Worm (Caenorhabditis elegans) whole organism, young adult: Measurements from ENCODE around the gene K08F4.5.

Source experiments
- efl-1 ChIP-seq: fragments of 150-350 bp; optimal IDR thresholded peaks from 2 replicates; lab custom pipeline; 2014; ENCODE audit warnings: missing biosample characterization, missing genetic modification reagents, missing genetic modification characterization
- hsf-1 ChIP-seq: fragments of 200-800 bp; sonication (Bioruptor generic); IDR thresholded peaks from 2 replicates; pipeline ENCODE4 v1.3.6; 2022; ENCODE audit warnings: missing genetic modification reagents, missing genetic modification characterization, missing compliant biosample characterization
- let-526 ChIP-seq: fragments of 200-800 bp; sonication (Bioruptor generic); IDR thresholded peaks from 2 replicates; pipeline ENCODE4 v1.3.6; 2022; ENCODE audit warnings: missing genetic modification reagents, missing genetic modification characterization, missing compliant biosample characterization
- lin-35 ChIP-seq, 3 experiments: fragments of 150-350 bp in 2 of 3; sonication (generic microtip) in 1 of 3; optimal IDR thresholded peaks; 2 replicates each; lab custom pipeline; 2014 to 2018; ENCODE audit warnings: missing biosample characterization in 3 of 3, missing genetic modification characterization in 3 of 3, missing genetic modification reagents in 3 of 3
- lsl-1 ChIP-seq: fragments of 200-800 bp; sonication (Bioruptor generic); optimal IDR thresholded peaks from 2 replicates; lab custom pipeline; 2018; ENCODE audit warnings: mild to moderate bottlenecking, missing genetic modification characterization, moderate library complexity, missing compliant biosample characterization
- mxl-1 ChIP-seq: sonication (generic microtip); optimal IDR thresholded peaks from 2 replicates; lab custom pipeline; 2016; ENCODE audit warnings: missing genetic modification characterization, missing compliant biosample characterization
- nhr-179 ChIP-seq: sonication (generic microtip); optimal IDR thresholded peaks from 2 replicates; lab custom pipeline; 2016; ENCODE audit warnings: mild to moderate bottlenecking, missing genetic modification characterization, missing compliant biosample characterization
- nhr-90 ChIP-seq: sonication (generic microtip); optimal IDR thresholded peaks from 2 replicates; lab custom pipeline; 2016; ENCODE audit warnings: missing genotype, mild to moderate bottlenecking, missing genetic modification characterization, missing compliant biosample characterization
- zim-3 ChIP-seq: sonication (generic microtip); optimal IDR thresholded peaks from 2 replicates; lab custom pipeline; 2017; ENCODE audit warnings: mild to moderate bottlenecking, missing genetic modification characterization, moderate library complexity, missing compliant biosample characterization

DNA sequence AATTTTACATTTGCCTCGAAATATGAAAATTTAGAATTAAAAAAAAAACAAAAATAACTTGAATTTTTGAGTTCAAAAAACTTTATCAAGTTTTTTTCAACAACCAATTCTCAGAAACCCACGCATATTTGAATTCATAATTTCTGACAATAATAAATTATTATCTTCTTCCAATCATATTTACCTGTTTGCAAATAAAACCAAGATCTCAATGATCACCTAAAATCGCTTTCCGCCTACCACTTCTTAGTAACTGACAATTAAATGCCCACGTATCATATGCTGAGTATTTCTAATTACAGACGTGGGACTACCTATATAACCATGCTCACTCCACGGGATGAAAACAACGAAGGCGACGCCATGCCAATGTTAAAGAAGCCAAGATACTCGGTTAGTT lies 26.0 kb upstream of the K08F4.5 start, which contains the start of gene pps-1:
- TF ChIP-seq nhr-179: no peak
- TF ChIP-seq efl-1 (GFP tag; lab: Kevin White, UChicago): no peak
- no peak for TF ChIP-seq let-526
- TF ChIP-seq zim-3: no peak
- no peak for TF ChIP-seq nhr-90 (tag; lab: Kevin White, UChicago)
- TF ChIP-seq lsl-1 (GFP tag; lab: Kevin White, UChicago): no peak
- TF ChIP-seq mxl-1 (tag; lab: Kevin White, UChicago): no peak
- no peak for TF ChIP-seq lin-35 (GFP tag; optimal IDR thresholded peaks at IDR 0.05; lab: Kevin White, UChicago)
- TF ChIP-seq hsf-1 (GFP tag; lab: Robert Waterston, UW): no peak
